Worm (Caenorhabditis elegans): ENCODE data around the gene F57H12.6.

F57H12.6 gene

DNA sequence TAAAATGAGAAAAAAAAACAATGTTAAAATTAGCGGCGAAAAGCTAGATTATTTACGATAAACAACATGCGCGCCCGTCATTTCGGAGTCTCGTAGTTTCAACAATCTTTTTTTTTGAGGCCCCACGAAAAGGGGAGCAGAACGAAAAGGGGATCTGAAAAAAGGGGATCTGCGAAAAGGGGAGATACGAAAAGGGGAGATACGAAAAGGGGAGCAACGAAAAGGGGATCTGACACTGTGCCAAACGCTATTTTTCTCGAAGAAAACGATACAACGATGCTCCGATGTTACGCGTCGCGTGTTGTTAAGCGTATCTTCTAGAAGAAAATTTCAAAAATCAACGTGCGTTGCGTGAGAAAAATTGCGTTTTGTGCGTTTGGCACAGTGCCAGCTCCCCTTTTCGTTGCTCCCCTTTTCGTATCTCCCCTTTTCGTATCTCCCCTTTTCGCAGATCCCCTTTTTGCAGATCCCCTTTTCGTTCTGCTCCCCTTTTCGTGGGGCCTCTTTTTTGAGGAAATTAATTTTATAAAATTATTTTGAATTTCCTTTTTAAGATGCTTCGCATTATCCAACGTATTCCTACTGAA, 39.7 kb upstream of the F57H12.6 start, which contains the start of gene C26B2.7 (continued):
- TF ChIP-seq nhr-6 (tag; optimal IDR thresholded peaks at IDR 0.05) (peak; percentile 34), madf-5 (GFP tag; IDR thresholded peaks at IDR 0.05) (peak in 1 of 2 experiments; percentile 89; a peak in 2 of 4 replicates), lim-7 (GFP tag; IDR thresholded peaks at IDR 0.05) (peak; percentile 69; the same call in 1 of the 2 replicates), lsy-2 (tag; optimal IDR thresholded peaks at IDR 0.05) (peak; percentile 59 to 63), lin-38 (GFP tag; IDR thresholded peaks at IDR 0.05) (peak; percentile 80), zfp-3 (GFP tag; conservative IDR thresholded peaks at IDR 0.05) (peak; percentile 71; the same call in 1 of the 2 replicates), mdt-29 (GFP tag; IDR thresholded peaks at IDR 0.05) (peak; percentile 6; the same call in 1 of the 2 replicates), T20F7.1 (GFP tag; optimal IDR thresholded peaks at IDR 0.05) (peak; percentile 94), duxl-1 (tag; optimal IDR thresholded peaks at IDR 0.05; ENCODE audit: poor library complexity) (peak; percentile 20)

DNA sequence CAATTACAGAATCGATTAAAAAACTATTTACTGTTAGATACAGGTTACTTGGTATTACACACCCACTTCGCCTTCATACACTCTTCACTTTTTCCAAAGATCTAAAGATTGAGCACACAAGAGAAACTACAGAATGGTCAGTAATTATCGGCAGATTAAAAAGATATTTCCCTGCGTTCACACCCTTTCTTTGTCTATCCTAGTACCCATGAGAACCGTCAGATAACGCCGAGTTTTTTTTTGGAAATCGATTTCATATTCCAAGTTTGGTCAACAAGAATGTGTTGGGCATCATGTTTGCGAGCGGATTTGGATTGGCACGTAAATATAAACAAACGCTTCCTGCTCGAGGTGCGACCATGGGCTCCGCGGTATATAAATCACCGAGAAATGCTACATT, 37.7 kb upstream of the F57H12.6 start, which contains the start of gene C26B2.8:
Gene C26B2.8 (plus strand): TSS at position 301 of the 400 bp plus-strand sequence.
- TF ChIP-seq Y105C5A.15 (GFP tag; IDR thresholded peaks at IDR 0.05), result no peak
- TF ChIP-seq aha-1 (tag), result peak; percentile 64
- TF ChIP-seq daf-12 (tag; optimal IDR thresholded peaks at IDR 0.05), result no peak
- no peak for TF ChIP-seq rbr-2 (tag; optimal IDR thresholded peaks at IDR 0.05)
- no peak for TF ChIP-seq nhr-76 (tag; optimal IDR thresholded peaks at IDR 0.05)
- TF ChIP-seq lin-39 (tag; optimal IDR thresholded peaks at IDR 0.05), result no peak
- no peak for TF ChIP-seq zfp-3 (GFP tag; conservative IDR thresholded peaks at IDR 0.05)
- TF ChIP-seq F26F4.8 (GFP tag; conservative IDR thresholded peaks at IDR 0.05), result no peak

DNA sequence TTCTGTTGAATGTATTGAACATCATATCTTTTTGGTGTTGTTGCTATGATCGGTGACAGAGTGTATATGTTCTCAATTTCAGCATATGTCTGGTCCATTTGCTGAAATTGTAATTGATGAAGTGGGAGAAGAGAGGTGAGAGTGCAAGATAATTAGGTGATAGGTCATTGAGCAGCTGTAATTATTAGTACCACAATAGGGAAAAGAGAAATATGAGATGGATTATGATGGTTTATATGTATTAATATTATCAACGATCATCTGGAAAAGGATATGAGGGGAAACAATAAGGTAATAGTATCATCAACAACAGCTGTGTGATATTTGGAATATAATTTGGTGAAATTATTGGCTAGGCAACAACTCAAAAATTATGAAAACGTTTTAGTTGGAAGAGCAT, 36.2 kb upstream of the F57H12.6 start, which contains the start of gene Y42H9B.3:
Gene Y42H9B.3 (minus strand): TSS at position 101 of the 400 bp plus-strand sequence.
- TF ChIP-seq unc-130 (GFP tag; optimal IDR thresholded peaks at IDR 0.05), result no peak
- no peak for TF ChIP-seq tag-97 (GFP tag; IDR thresholded peaks at IDR 0.05)
- no peak for TF ChIP-seq ceh-82 (tag; optimal IDR thresholded peaks at IDR 0.05)
- TF ChIP-seq F37D6.2 (tag; optimal IDR thresholded peaks at IDR 0.05), result no peak
- TF ChIP-seq saeg-2 (GFP tag; IDR thresholded peaks at IDR 0.05), result no peak
- no peak for TF ChIP-seq nhr-41 (GFP tag; IDR thresholded peaks at IDR 0.05)
- TF ChIP-seq lin-15B (tag; optimal IDR thresholded peaks at IDR 0.05), result no peak
- no peak for TF ChIP-seq ceh-62 (tag; optimal IDR thresholded peaks at IDR 0.05)
- no peak for TF ChIP-seq attf-4 (tag; optimal IDR thresholded peaks at IDR 0.05)
- no peak for TF ChIP-seq ces-1 (GFP tag; optimal IDR thresholded peaks at IDR 0.05)
- TF ChIP-seq ZK337.2 (GFP tag; IDR thresholded peaks at IDR 0.05), result no peak
- TF ChIP-seq pqm-1 (tag; optimal IDR thresholded peaks at IDR 0.05), result no peak
- no peak for TF ChIP-seq ztf-11 (tag; optimal IDR thresholded peaks at IDR 0.05)

DNA sequence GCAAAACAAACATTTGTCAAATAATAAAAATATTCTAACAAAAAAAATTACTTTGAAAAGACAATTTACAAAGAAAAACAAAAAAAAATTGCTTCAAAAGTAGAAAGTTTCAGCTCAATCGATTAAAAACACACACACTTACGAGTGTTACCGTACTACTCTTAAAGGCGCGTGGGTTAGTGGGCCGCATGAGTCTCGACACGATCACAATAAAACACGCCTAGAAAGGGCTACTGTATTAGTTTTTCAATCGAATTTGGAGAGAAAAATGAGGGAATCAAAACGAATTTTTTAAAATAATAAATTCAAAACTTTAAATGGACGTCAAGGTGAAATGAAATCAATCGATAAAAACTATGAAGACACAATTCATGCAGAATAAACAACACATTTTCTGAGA, 34.4 kb upstream of the F57H12.6 start:
- no peak for TF ChIP-seq hlh-30 (tag; optimal IDR thresholded peaks at IDR 0.05; ENCODE audit: insufficient read depth)
- peak in 1 of 2 experiments; percentile 42 for TF ChIP-seq lsy-2 (tag; optimal IDR thresholded peaks at IDR 0.05)
- peak; percentile 7 for TF ChIP-seq unc-130 (GFP tag; optimal IDR thresholded peaks at IDR 0.05)
- peak; percentile 23; the same call in 1 of the 2 replicates for TF ChIP-seq lin-38 (GFP tag; IDR thresholded peaks at IDR 0.05)
- no peak for TF ChIP-seq Y105C5A.15 (GFP tag; IDR thresholded peaks at IDR 0.05)

DNA sequence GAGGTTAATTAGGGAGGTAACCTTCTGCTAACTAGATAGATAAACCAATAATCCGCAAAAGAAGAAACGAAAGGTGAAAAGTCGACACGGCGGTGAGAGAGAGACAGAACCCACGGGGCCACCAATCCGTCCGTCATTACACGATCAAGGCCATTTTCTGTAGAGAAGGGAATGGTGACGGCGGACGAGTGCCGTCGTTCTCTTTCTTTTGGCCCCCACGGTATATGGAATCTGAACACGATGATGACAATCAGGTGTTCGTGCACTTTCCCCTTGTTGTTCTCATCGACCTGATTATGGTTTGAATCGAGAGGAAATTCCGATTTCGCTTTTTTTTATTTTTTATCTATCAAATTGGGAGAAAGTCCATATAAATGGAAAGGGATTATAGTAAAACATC, 33.3 kb upstream of the F57H12.6 start:
- TF ChIP-seq mxl-3 (GFP tag; optimal IDR thresholded peaks at IDR 0.05) (peak; percentile 49), madf-5 (GFP tag; IDR thresholded peaks at IDR 0.05) (0 out of 4 replicates have a peak, but pooled peaks of 1 of the 2 experiments have one; percentile 4), nhr-6 (tag; optimal IDR thresholded peaks at IDR 0.05) (no peak), nhr-10 (tag; optimal IDR thresholded peaks at IDR 0.05) (no peak), ceh-44 (GFP tag; IDR thresholded peaks at IDR 0.05) (no peak), rbr-2 (tag; optimal IDR thresholded peaks at IDR 0.05) (no peak), mdl-1 (tag; optimal IDR thresholded peaks at IDR 0.05) (peak in 1 of 2 experiments; percentile 14), daf-12 (tag; optimal IDR thresholded peaks at IDR 0.05) (no peak), dmd-6 (GFP tag; IDR thresholded peaks at IDR 0.05) (no peak), dpl-1 (GFP tag; optimal IDR thresholded peaks at IDR 0.05) (no peak), aha-1 (tag) (peak; percentile 88), unc-62 (GFP tag; optimal IDR thresholded peaks at IDR 0.05 in 1 of 2) (peak in 1 of 2 experiments; percentile 47), unc-62 (tag; optimal IDR thresholded peaks at IDR 0.05) (no peak)
